Worm (Caenorhabditis elegans) whole organism, L2 larva: Measurements from ENCODE around the gene cyp-43A1.

Experiments
- ama-1 ChIP-seq: fragments of 150-350 bp; optimal IDR thresholded peaks from 2 replicates; lab custom pipeline; 2018; ENCODE audit warnings: inconsistent platforms
- lin-39 ChIP-seq: fragments of 150-350 bp; optimal IDR thresholded peaks from 2 replicates; lab custom pipeline; 2014; ENCODE audit warnings: missing biosample characterization, missing genetic modification reagents, missing genetic modification characterization
- nhr-23 ChIP-seq: fragments of 150-350 bp; optimal IDR thresholded peaks from 2 replicates; lab custom pipeline; 2014; ENCODE audit warnings: missing biosample characterization, missing genetic modification reagents, missing genetic modification characterization
- nhr-237 ChIP-seq: fragments of 150-350 bp; optimal IDR thresholded peaks from 2 replicates; lab custom pipeline; 2014; ENCODE audit warnings: missing biosample characterization, missing genetic modification characterization
- nhr-6 ChIP-seq: fragments of 150-350 bp; optimal IDR thresholded peaks from 2 replicates; lab custom pipeline; 2014; ENCODE audit warnings: missing biosample characterization, missing genetic modification characterization
- zag-1 ChIP-seq: fragments of 150-350 bp; optimal IDR thresholded peaks from 2 replicates; lab custom pipeline; 2014; ENCODE audit warnings: missing biosample characterization, missing genetic modification characterization

ce11 chrX:5715831-5716364 is 1.6 kb downstream of the cyp-43A1 start:
- TF ChIP-seq lin-39 (tag; lab: Kevin White, UChicago), result no peak
- no peak for TF ChIP-seq nhr-237 (tag; lab: Kevin White, UChicago)
- TF ChIP-seq zag-1, result no peak
- no peak for TF ChIP-seq ama-1 (lab: Kevin White, UChicago)
- no peak for TF ChIP-seq nhr-6 (tag; lab: Kevin White, UChicago)
- no peak for TF ChIP-seq nhr-23
